Worm (Caenorhabditis elegans): ENCODE results near the gene glo-1.

DNA sequence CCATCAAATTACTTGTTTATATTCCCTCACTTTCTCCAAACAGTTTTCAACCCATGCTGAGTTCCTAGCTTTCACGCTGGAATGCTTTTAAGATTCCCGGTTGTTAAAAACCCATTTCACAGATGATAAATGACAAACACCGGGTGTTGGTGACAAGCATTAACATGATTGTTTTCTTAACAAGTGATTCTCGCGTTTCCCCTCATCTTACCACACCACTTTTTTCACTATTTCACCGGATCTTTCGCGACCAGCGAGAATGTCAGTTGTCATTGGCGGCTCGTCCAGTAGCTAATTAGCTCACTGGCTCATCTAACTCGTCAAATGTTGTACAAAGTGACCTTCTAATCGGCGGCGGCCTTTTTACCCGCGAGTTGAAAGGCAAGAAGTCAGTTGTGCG, 39.9 kb downstream of the glo-1 start:
- no peak for TF ChIP-seq dao-5 (tag; optimal IDR thresholded peaks at IDR 0.05)
- no peak for TF ChIP-seq him-1 (tag; optimal IDR thresholded peaks at IDR 0.05)
